Fruit fly (Drosophila melanogaster) whole organism, prepupa: Measurements from ENCODE around the gene CG18528.

ENCODE experiments used
- CG10631 ChIP-seq: fragments of 200-800 bp; sonication (Bioruptor generic); optimal IDR thresholded peaks from 2 replicates; lab custom pipeline; 2016; ENCODE audit warnings: missing biosample characterization, missing genetic modification characterization
- CG11762 ChIP-seq: fragments of 200-800 bp; sonication (Bioruptor generic); optimal IDR thresholded peaks from 3 replicates; lab custom pipeline; 2016; ENCODE audit warnings: missing biosample characterization, missing genetic modification characterization; ENCODE audit not compliant: insufficient read depth
- CG11902 ChIP-seq: fragments of 200-800 bp; sonication (Bioruptor generic); optimal IDR thresholded peaks from 3 replicates; lab custom pipeline; 2016; ENCODE audit warnings: missing biosample characterization, missing genetic modification characterization
- CG1621 ChIP-seq: fragments of 200-800 bp; sonication (Bioruptor generic); optimal IDR thresholded peaks from 3 replicates; lab custom pipeline; 2018; ENCODE audit warnings: missing biosample characterization, mild to moderate bottlenecking, missing genetic modification characterization
- CG31627 ChIP-seq: fragments of 200-800 bp; sonication (Bioruptor generic); optimal IDR thresholded peaks from 3 replicates; lab custom pipeline; 2016; ENCODE audit warnings: missing biosample characterization, missing genetic modification characterization
- CG32006 ChIP-seq: fragments of 200-800 bp; sonication (Bioruptor generic); optimal IDR thresholded peaks from 3 replicates; lab custom pipeline; 2017; ENCODE audit warnings: missing biosample characterization, mild to moderate bottlenecking, missing genetic modification characterization
- CG34406 ChIP-seq: fragments of 200-800 bp; sonication (Bioruptor generic); optimal IDR thresholded peaks from 3 replicates; lab custom pipeline; 2016; ENCODE audit warnings: missing biosample characterization, missing genetic modification characterization
- CG3919 ChIP-seq: fragments of 200-800 bp; sonication (Bioruptor generic); optimal IDR thresholded peaks from 3 replicates; lab custom pipeline; 2016; ENCODE audit warnings: missing biosample characterization, missing genetic modification characterization
- CG4318 ChIP-seq: fragments of 200-800 bp; sonication (Bioruptor generic); optimal IDR thresholded peaks from 3 replicates; lab custom pipeline; 2017; ENCODE audit warnings: missing biosample characterization, mild to moderate bottlenecking, missing genetic modification characterization
- CG6163 ChIP-seq: fragments of 200-800 bp; sonication (Bioruptor generic); IDR thresholded peaks from 3 replicates; pipeline ENCODE4 v1.3.6; 2022; ENCODE audit warnings: missing biosample characterization, missing genetic modification characterization
- CG6276 ChIP-seq: fragments of 200-800 bp; sonication (Bioruptor generic); optimal IDR thresholded peaks from 2 replicates; lab custom pipeline; 2017; ENCODE audit warnings: missing biosample characterization, mild to moderate bottlenecking, missing genetic modification characterization
- CG6808 ChIP-seq: fragments of 200-800 bp; sonication (Bioruptor generic); optimal IDR thresholded peaks from 3 replicates; lab custom pipeline; 2017; ENCODE audit warnings: missing biosample characterization, missing genetic modification characterization, mild to moderate bottlenecking, moderate library complexity, missing genetic modification reagents
- CG6854 ChIP-seq: fragments of 200-800 bp; sonication (Bioruptor generic); optimal IDR thresholded peaks from 2 replicates; lab custom pipeline; 2017; ENCODE audit warnings: missing biosample characterization, mild to moderate bottlenecking, missing genetic modification characterization
- CG7368 ChIP-seq: fragments of 200-800 bp; sonication (Bioruptor generic); optimal IDR thresholded peaks from 3 replicates; lab custom pipeline; 2016; ENCODE audit warnings: missing biosample characterization, missing genetic modification characterization
- CG8119 ChIP-seq: fragments of 200-800 bp; sonication (Bioruptor generic); IDR thresholded peaks from 3 replicates; pipeline ENCODE4 v1.3.6; 2022; ENCODE audit warnings: missing biosample characterization, missing genetic modification characterization
- CG8319 ChIP-seq: fragments of 200-800 bp; sonication (Bioruptor generic); optimal IDR thresholded peaks from 3 replicates; lab custom pipeline; 2016; ENCODE audit warnings: missing biosample characterization, missing genetic modification characterization
- Ets96B ChIP-seq: fragments of 200-800 bp; optimal IDR thresholded peaks from 2 replicates; lab custom pipeline; 2019; ENCODE audit warnings: missing biosample characterization, mild to moderate bottlenecking, missing genetic modification characterization, moderate library complexity
- Gug ChIP-seq: fragments of 200-800 bp; sonication (Bioruptor generic); IDR thresholded peaks from 2 replicates; pipeline ENCODE4 v1.3.6; 2022; ENCODE audit warnings: missing biosample characterization, missing genetic modification characterization
- Hr38 ChIP-seq: sonication (Bioruptor generic); optimal IDR thresholded peaks from 2 replicates; lab custom pipeline; 2016; ENCODE audit warnings: missing biosample characterization, missing genetic modification characterization
- Hr39 ChIP-seq: fragments of 200-800 bp; sonication (Bioruptor generic); optimal IDR thresholded peaks from 2 replicates; lab custom pipeline; 2016; ENCODE audit warnings: missing biosample characterization, missing genetic modification characterization
- Hr4 ChIP-seq: fragments of 200-800 bp; sonication (Bioruptor generic); optimal IDR thresholded peaks from 3 replicates; lab custom pipeline; 2016; ENCODE audit warnings: missing biosample characterization, missing genetic modification characterization
- Met ChIP-seq: fragments of 200-800 bp; sonication (Bioruptor generic); optimal IDR thresholded peaks from 3 replicates; lab custom pipeline; 2016; ENCODE audit warnings: missing biosample characterization, missing genetic modification characterization
- OdsH ChIP-seq: fragments of 200-800 bp; sonication (Bioruptor generic); optimal IDR thresholded peaks from 3 replicates; lab custom pipeline; 2016; ENCODE audit warnings: missing biosample characterization, missing genetic modification characterization
- Smox ChIP-seq: fragments of 200-800 bp; sonication (Bioruptor generic); optimal IDR thresholded peaks from 3 replicates; lab custom pipeline; 2016; ENCODE audit warnings: missing biosample characterization, missing genetic modification characterization
- Sox102F ChIP-seq: fragments of 200-800 bp; sonication (Bioruptor generic); optimal IDR thresholded peaks from 2 replicates; lab custom pipeline; 2016; ENCODE audit warnings: missing biosample characterization, mild to moderate bottlenecking, missing genetic modification characterization
- Sox14 ChIP-seq: fragments of 200-800 bp; sonication (Bioruptor generic); optimal IDR thresholded peaks from 3 replicates; lab custom pipeline; 2016; ENCODE audit warnings: missing biosample characterization, missing genetic modification characterization
- cyc ChIP-seq: fragments of 200-800 bp; sonication (Bioruptor generic); optimal IDR thresholded peaks from 3 replicates; lab custom pipeline; 2016; ENCODE audit warnings: missing biosample characterization, missing genetic modification characterization
- eg ChIP-seq: fragments of 200-800 bp; sonication (Bioruptor generic); IDR thresholded peaks from 3 replicates; pipeline ENCODE4 v1.3.6; 2022; ENCODE audit warnings: missing biosample characterization, missing genetic modification characterization
- fd85E ChIP-seq: fragments of 200-800 bp; sonication (Bioruptor generic); optimal IDR thresholded peaks from 3 replicates; lab custom pipeline; 2016; ENCODE audit warnings: missing biosample characterization, missing genetic modification characterization
- fkh ChIP-seq: fragments of 200-800 bp; sonication (Bioruptor generic); optimal IDR thresholded peaks from 3 replicates; lab custom pipeline; 2017; ENCODE audit warnings: missing biosample characterization, mild to moderate bottlenecking, missing genetic modification characterization, moderate library complexity
- net ChIP-seq: fragments of 200-800 bp; sonication (Bioruptor generic); optimal IDR thresholded peaks from 3 replicates; lab custom pipeline; 2016; ENCODE audit warnings: missing biosample characterization, missing genetic modification characterization
- pdm3 ChIP-seq: fragments of 200-800 bp; sonication (Bioruptor generic); optimal IDR thresholded peaks from 3 replicates; lab custom pipeline; 2016; ENCODE audit warnings: missing biosample characterization, missing genetic modification characterization
- svp ChIP-seq: fragments of 200-800 bp; sonication (Bioruptor generic); peaks from one replicate; lab custom pipeline; 2016; ENCODE audit warnings: missing biosample characterization, missing genetic modification characterization
- topi ChIP-seq: fragments of 200-800 bp; sonication (Bioruptor generic); optimal IDR thresholded peaks from 3 replicates; lab custom pipeline; 2016; ENCODE audit warnings: missing biosample characterization, missing genetic modification characterization
- vri ChIP-seq: fragments of 200-800 bp; sonication (Bioruptor generic); optimal IDR thresholded peaks from 3 replicates; lab custom pipeline; 2016; ENCODE audit warnings: missing biosample characterization, mild to moderate bottlenecking, missing genetic modification characterization

Gene CG18528

DNA sequence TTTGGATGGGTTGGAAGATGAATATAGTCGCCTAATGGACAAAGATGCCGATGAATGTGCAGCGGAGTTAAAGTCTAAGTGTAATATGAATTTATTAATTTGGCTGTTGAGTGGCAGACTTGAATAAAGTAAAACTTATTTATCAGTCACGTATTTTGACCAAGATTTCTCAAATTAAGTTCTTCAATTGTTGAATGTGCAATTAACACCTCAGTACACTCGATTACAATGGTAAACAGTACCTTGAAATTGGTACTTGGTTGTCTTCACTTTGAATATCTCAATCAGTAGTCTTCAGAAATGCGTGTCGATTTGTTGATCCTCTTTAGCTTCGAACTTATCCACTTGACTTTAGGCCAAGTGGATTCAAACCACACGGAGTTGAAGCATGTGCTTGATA, 9.3 kb upstream of the CG18528 start, which contains the start of gene CG13614:
TSS of gene CG13614 (plus strand) at position 301 of the 400 bp plus-strand sequence.
- no peak for TF ChIP-seq CG6276
- TF ChIP-seq topi (GFP tag; lab: Kevin White, UChicago) = no peak
- TF ChIP-seq fd85E (GFP tag; lab: Kevin White, UChicago) = no peak
- no peak for TF ChIP-seq OdsH (GFP tag; lab: Kevin White, UChicago)
- no peak for TF ChIP-seq cyc
- TF ChIP-seq pdm3 (GFP tag; lab: Kevin White, UChicago) = no peak
- no peak for TF ChIP-seq CG6163 (GFP tag; lab: Robert Waterston, UW)
- no peak for TF ChIP-seq CG10631 (GFP tag; lab: Kevin White, UChicago)
- no peak for TF ChIP-seq Gug (GFP tag; lab: Robert Waterston, UW)
- no peak for TF ChIP-seq Hr38 (GFP tag; lab: Kevin White, UChicago)
- TF ChIP-seq CG3919 (GFP tag; lab: Kevin White, UChicago) = no peak

DNA sequence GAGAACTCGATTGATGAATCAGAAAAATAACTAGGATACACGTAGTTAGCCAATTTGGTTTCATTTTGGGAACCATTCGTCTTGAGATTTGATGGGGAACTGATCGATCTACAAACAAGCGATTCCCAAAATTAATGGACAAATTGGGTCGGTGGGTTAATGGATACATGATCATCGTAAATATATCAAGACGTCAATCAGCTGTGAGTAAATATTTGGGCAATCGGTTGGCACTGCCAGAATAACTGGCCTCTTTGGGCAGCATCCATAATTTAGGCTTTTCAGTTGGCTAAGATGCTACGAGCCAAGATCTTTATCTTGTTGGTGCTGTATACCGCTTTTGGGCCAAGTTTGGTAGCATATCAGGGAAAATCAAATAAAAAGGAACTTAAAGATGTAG, 8.1 kb upstream of the CG18528 start, which contains the start of the genes CG42812 and CG33341:
TSS of gene CG42812 (minus strand) at position 101 of the 400 bp plus-strand sequence.
TSS of gene CG33341 (plus strand) at position 295 of the 400 bp plus-strand sequence.
- TF ChIP-seq svp = peak; percentile 20
- no peak for TF ChIP-seq CG31627 (GFP tag; lab: Kevin White, UChicago)
- TF ChIP-seq Ets96B (tag; lab: Kevin White, UChicago) = no peak

DNA sequence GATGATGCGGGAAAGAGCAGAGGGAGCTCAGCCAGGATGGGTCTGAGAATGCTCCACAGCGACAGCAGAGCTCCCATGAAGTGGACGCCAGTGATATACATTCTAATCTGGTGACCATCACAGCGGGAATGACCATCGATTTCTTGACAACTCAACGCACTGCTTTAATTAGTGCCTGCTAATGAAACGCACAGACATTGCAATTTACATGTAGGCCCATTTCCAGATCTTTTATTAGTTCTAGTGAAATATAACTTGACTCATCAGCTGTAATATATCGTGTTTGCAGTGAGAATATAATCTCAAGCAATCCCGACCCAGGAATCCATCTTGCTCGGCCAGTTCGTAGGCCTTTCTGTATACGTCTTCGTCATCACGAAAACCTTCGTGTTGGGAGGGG, 7.2 kb upstream of the CG18528 start, which contains the start of gene CG42811:
TSS of gene CG42811 (minus strand) at position 101 of the 400 bp plus-strand sequence.
- no peak for TF ChIP-seq CG6276
- TF ChIP-seq eg (GFP tag; lab: Robert Waterston, UW) = no peak
- no peak for TF ChIP-seq Hr38 (GFP tag; lab: Kevin White, UChicago)
- no peak for TF ChIP-seq CG8319 (GFP tag; lab: Kevin White, UChicago)

DNA sequence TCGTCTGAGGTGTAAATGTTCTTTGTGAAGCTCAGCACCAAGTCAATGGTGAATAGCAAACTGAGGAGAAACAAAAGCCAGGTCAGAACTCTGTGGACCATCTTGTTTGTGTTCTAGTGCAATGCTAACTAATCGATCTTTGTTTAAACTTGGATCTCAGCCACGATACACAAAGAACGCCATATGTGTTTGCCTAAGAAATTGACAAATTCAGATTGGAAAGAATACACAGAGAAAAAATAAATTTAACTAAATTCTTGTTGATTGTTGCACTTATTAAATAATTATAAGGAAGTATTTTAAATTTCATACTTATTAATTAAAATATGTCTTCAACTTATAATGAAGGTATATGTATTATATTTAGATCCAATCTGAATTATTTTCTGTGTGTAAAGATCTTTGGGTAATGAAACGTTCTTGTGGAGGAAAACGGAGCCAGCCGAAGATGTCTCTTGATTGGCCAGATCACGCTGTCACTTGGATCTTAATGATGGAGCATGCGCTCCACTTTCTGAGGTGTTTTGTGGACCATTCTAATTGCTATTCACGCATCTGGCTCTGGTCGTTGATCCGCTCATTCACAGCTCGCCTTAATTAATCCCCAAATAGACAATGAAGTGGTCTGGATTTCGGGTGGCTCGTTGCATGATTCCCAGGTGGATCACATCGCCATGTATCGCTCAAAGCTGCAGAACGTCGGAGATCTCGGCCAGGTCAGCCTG, 5.1 kb upstream of the CG18528 start, which contains the start of the genes CG17784 and CG13613:
TSS of gene CG17784 (minus strand) at position 101 of the 725 bp plus-strand sequence.
TSS of gene CG13613 (plus strand) at position 675 of the 725 bp plus-strand sequence.
- TF ChIP-seq CG1621 (tag; lab: Kevin White, UChicago) (no peak), vri (GFP tag; lab: Kevin White, UChicago) (no peak), Hr39 (no peak), CG8119 (GFP tag; lab: Robert Waterston, UW) (no peak), CG31627 (GFP tag; lab: Kevin White, UChicago) (no peak), CG4318 (GFP tag; lab: Kevin White, UChicago) (no peak), CG32006 (GFP tag; lab: Kevin White, UChicago) (no peak), Gug (GFP tag; lab: Robert Waterston, UW) (no peak), CG6276 (no peak), CG6808 (no peak), Sox102F (GFP tag; lab: Kevin White, UChicago) (no peak)

DNA sequence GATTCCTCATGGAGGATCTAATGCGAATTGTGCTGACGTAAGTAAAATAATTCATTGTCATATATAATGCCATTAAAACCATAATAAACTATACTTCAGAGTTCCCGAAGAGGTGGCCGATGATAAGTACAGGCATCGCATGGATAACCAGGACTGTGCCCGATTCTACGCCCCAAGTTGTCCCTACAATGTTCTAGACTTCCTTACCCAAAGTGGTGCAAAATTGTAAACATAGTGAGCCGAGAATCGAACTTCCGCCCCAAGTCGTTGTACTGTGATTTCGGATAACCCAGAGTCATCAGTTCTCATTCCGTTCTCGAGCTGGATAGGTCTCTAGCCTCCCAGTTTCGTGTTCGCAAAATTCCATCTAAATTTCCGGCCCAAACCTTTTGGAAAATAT, 2.9 kb upstream of the CG18528 start, which contains the start of gene CG33340:
TSS of gene CG33340 (plus strand) at position 301 of the 400 bp plus-strand sequence.
- TF ChIP-seq Hr4 (GFP tag; lab: Kevin White, UChicago) (no peak), CG10631 (GFP tag; lab: Kevin White, UChicago) (no peak), CG7368 (GFP tag; lab: Kevin White, UChicago) (no peak), Met (GFP tag; lab: Kevin White, UChicago) (no peak), CG34406 (GFP tag; lab: Kevin White, UChicago) (no peak), net (GFP tag; lab: Kevin White, UChicago) (no peak), CG11762 (GFP tag; lab: Kevin White, UChicago) (no peak), CG8119 (GFP tag; lab: Robert Waterston, UW) (no peak), CG11902 (GFP tag; lab: Kevin White, UChicago) (no peak), Sox14 (no peak), Gug (GFP tag; lab: Robert Waterston, UW) (no peak), cyc (no peak), pdm3 (GFP tag; lab: Kevin White, UChicago) (no peak), topi (GFP tag; lab: Kevin White, UChicago) (no peak), CG6808 (no peak), CG6854 (GFP tag; lab: Kevin White, UChicago) (no peak), Sox102F (GFP tag; lab: Kevin White, UChicago) (no peak), fkh (no peak), Smox (GFP tag; lab: Kevin White, UChicago) (no peak)
